Worm (Caenorhabditis elegans) whole organism, L2 larva: ENCODE data around the gene col-94.

Source experiments
- C34F6.9 ChIP-seq: fragments of 150-350 bp; optimal IDR thresholded peaks from 2 replicates; lab custom pipeline; 2014; ENCODE audit warnings: missing biosample characterization, missing genetic modification characterization
- F13H6.1 ChIP-seq: sonication (generic microtip); optimal IDR thresholded peaks from 2 replicates; lab custom pipeline; 2016; ENCODE audit warnings: missing genetic modification characterization, missing compliant biosample characterization
- R02D3.7 ChIP-seq: fragments of 150-350 bp; optimal IDR thresholded peaks from 2 replicates; lab custom pipeline; 2014; ENCODE audit warnings: missing biosample characterization, missing genetic modification characterization
- Y55F3AM.14 ChIP-seq: fragments of 200-800 bp; sonication (Bioruptor generic); optimal IDR thresholded peaks from 2 replicates; lab custom pipeline; 2018; ENCODE audit warnings: mild to moderate bottlenecking, missing genetic modification characterization, missing compliant biosample characterization
- ZK546.5 ChIP-seq: sonication (generic microtip); optimal IDR thresholded peaks from 2 replicates; lab custom pipeline; 2017; ENCODE audit warnings: missing biosample characterization, missing genetic modification characterization
- alr-1 ChIP-seq: fragments of 150-350 bp; optimal IDR thresholded peaks from 2 replicates; lab custom pipeline; 2014; ENCODE audit warnings: missing biosample characterization, missing genetic modification characterization
- aly-2 ChIP-seq: fragments of 150-350 bp; optimal IDR thresholded peaks from 2 replicates; lab custom pipeline; 2014; ENCODE audit warnings: missing biosample characterization, missing genetic modification characterization
- ama-1 ChIP-seq: fragments of 150-350 bp; optimal IDR thresholded peaks from 2 replicates; lab custom pipeline; 2018; ENCODE audit warnings: inconsistent platforms
- blmp-1 ChIP-seq: sonication (generic microtip); optimal IDR thresholded peaks from 2 replicates; lab custom pipeline; 2017; ENCODE audit warnings: missing genetic modification characterization, mild to moderate bottlenecking, missing compliant biosample characterization, antibody characterized with exemption, moderate library complexity; ENCODE audit not compliant: insufficient read depth
- ceh-16 ChIP-seq: fragments of 150-350 bp; optimal IDR thresholded peaks from 2 replicates; lab custom pipeline; 2014; ENCODE audit warnings: missing biosample characterization, missing genetic modification characterization
- ceh-82 ChIP-seq: fragments of 150-350 bp; optimal IDR thresholded peaks from 2 replicates; lab custom pipeline; 2014; ENCODE audit warnings: missing biosample characterization, missing genetic modification characterization
- crh-2 ChIP-seq: sonication (generic microtip); optimal IDR thresholded peaks from 2 replicates; lab custom pipeline; 2017; ENCODE audit warnings: missing biosample characterization, missing genetic modification characterization
- dmd-4 ChIP-seq: sonication (generic microtip); optimal IDR thresholded peaks from 2 replicates; lab custom pipeline; 2017; ENCODE audit warnings: missing biosample characterization, missing genetic modification characterization
- egl-27 ChIP-seq: sonication (generic microtip); optimal IDR thresholded peaks from 3 replicates; lab custom pipeline; 2017; ENCODE audit warnings: missing biosample characterization, missing genetic modification reagents, missing genetic modification characterization
- elt-1 ChIP-seq: fragments of 150-350 bp; optimal IDR thresholded peaks from 2 replicates; lab custom pipeline; 2014; ENCODE audit warnings: missing biosample characterization, missing genetic modification characterization
- elt-3 ChIP-seq: sonication (generic microtip); optimal IDR thresholded peaks from 2 replicates; lab custom pipeline; 2017; ENCODE audit warnings: missing biosample characterization, missing genetic modification characterization
- fos-1 ChIP-seq: fragments of 150-350 bp; optimal IDR thresholded peaks from 2 replicates; lab custom pipeline; 2014; ENCODE audit warnings: missing biosample characterization, missing genetic modification characterization
- gmeb-1 ChIP-seq: fragments of 150-350 bp; optimal IDR thresholded peaks from 2 replicates; lab custom pipeline; 2014; ENCODE audit warnings: missing biosample characterization, missing genetic modification characterization
- lin-11 ChIP-seq: fragments of 150-350 bp; sonication (generic microtip); optimal IDR thresholded peaks from 2 replicates; lab custom pipeline; 2014; ENCODE audit warnings: missing biosample characterization, missing genetic modification characterization, inconsistent platforms, mixed read lengths
- lin-13 ChIP-seq: fragments of 150-350 bp; optimal IDR thresholded peaks from 2 replicates; lab custom pipeline; 2014; ENCODE audit warnings: missing biosample characterization, missing genetic modification reagents, missing genetic modification characterization
- lin-39 ChIP-seq: fragments of 150-350 bp; optimal IDR thresholded peaks from 2 replicates; lab custom pipeline; 2014; ENCODE audit warnings: missing biosample characterization, missing genetic modification reagents, missing genetic modification characterization
- lsy-2 ChIP-seq, 2 experiments: fragments of 150-350 bp in 1 of 2; sonication (generic microtip) in 1 of 2; optimal IDR thresholded peaks; 2 replicates each; lab custom pipeline; 2014 to 2017; ENCODE audit warnings: missing biosample characterization in 2 of 2, missing genetic modification characterization in 2 of 2
- mab-5 ChIP-seq: fragments of 150-350 bp; optimal IDR thresholded peaks from 2 replicates; lab custom pipeline; 2014; ENCODE audit warnings: missing biosample characterization, missing genetic modification characterization
- mbf-1 ChIP-seq: sonication (generic microtip); optimal IDR thresholded peaks from 2 replicates; lab custom pipeline; 2017; ENCODE audit warnings: missing biosample characterization, missing genetic modification characterization
- mdl-1 ChIP-seq, 2 experiments: fragments of 150-350 bp in 1 of 2; sonication (generic microtip) in 1 of 2; optimal IDR thresholded peaks; 2 replicates each; lab custom pipeline; 2017; ENCODE audit warnings: missing biosample characterization in 2 of 2, missing genetic modification characterization in 2 of 2
- nhr-10 ChIP-seq: sonication (generic microtip); optimal IDR thresholded peaks from 2 replicates; lab custom pipeline; 2017; ENCODE audit warnings: missing biosample characterization, missing genetic modification characterization
- nhr-11 ChIP-seq: fragments of 150-350 bp; optimal IDR thresholded peaks from 2 replicates; lab custom pipeline; 2014; ENCODE audit warnings: missing biosample characterization, missing genetic modification characterization
- nhr-12 ChIP-seq: fragments of 150-350 bp; optimal IDR thresholded peaks from 2 replicates; lab custom pipeline; 2014; ENCODE audit warnings: missing biosample characterization, missing genetic modification characterization
- nhr-129 ChIP-seq: fragments of 150-350 bp; optimal IDR thresholded peaks from 2 replicates; lab custom pipeline; 2014; ENCODE audit warnings: missing biosample characterization, missing genetic modification characterization
- nhr-21 ChIP-seq: fragments of 150-350 bp; optimal IDR thresholded peaks from 2 replicates; lab custom pipeline; 2014; ENCODE audit warnings: missing biosample characterization, missing genetic modification characterization
- nhr-23 ChIP-seq: fragments of 150-350 bp; optimal IDR thresholded peaks from 2 replicates; lab custom pipeline; 2014; ENCODE audit warnings: missing biosample characterization, missing genetic modification reagents, missing genetic modification characterization
- nhr-237 ChIP-seq: fragments of 150-350 bp; optimal IDR thresholded peaks from 2 replicates; lab custom pipeline; 2014; ENCODE audit warnings: missing biosample characterization, missing genetic modification characterization
- nhr-25 ChIP-seq: fragments of 150-350 bp; sonication (generic microtip); optimal IDR thresholded peaks from 3 replicates; lab custom pipeline; 2014; ENCODE audit warnings: missing biosample characterization, missing genetic modification characterization
- nhr-6 ChIP-seq: fragments of 150-350 bp; optimal IDR thresholded peaks from 2 replicates; lab custom pipeline; 2014; ENCODE audit warnings: missing biosample characterization, missing genetic modification characterization
- nhr-77 ChIP-seq: fragments of 150-350 bp; optimal IDR thresholded peaks from 2 replicates; lab custom pipeline; 2014; ENCODE audit warnings: missing biosample characterization, missing genetic modification characterization
- peb-1 ChIP-seq: fragments of 150-350 bp; optimal IDR thresholded peaks from 2 replicates; lab custom pipeline; 2014; ENCODE audit warnings: missing biosample characterization, missing genetic modification characterization
- sem-4 ChIP-seq: fragments of 150-350 bp; optimal IDR thresholded peaks from 2 replicates; lab custom pipeline; 2014; ENCODE audit warnings: missing biosample characterization, missing genetic modification reagents, missing genetic modification characterization
- skn-1 ChIP-seq: sonication (generic microtip); optimal IDR thresholded peaks from 2 replicates; lab custom pipeline; 2017; ENCODE audit warnings: missing biosample characterization, missing genetic modification characterization
- sma-3 ChIP-seq: sonication (generic microtip); optimal IDR thresholded peaks from 2 replicates; lab custom pipeline; 2016; ENCODE audit warnings: missing genetic modification reagents, missing genetic modification characterization, missing compliant biosample characterization
- sma-9 ChIP-seq, 2 experiments: fragments of 150-350 bp in 1 of 2; sonication (generic microtip) in 1 of 2; optimal IDR thresholded peaks; 2 replicates each; lab custom pipeline; 2014 to 2016; ENCODE audit warnings: missing genetic modification characterization in 2 of 2, mild to moderate bottlenecking in 1 of 2, missing biosample characterization in 1 of 2, missing compliant biosample characterization in 1 of 2, missing genetic modification reagents in 1 of 2, moderate library complexity in 1 of 2
- snpc-4 ChIP-seq: fragments of 150-350 bp; optimal IDR thresholded peaks from 2 replicates; lab custom pipeline; 2014; ENCODE audit warnings: missing biosample characterization, missing genetic modification characterization
- unc-39 ChIP-seq: fragments of 150-350 bp; optimal IDR thresholded peaks from 2 replicates; lab custom pipeline; 2014; ENCODE audit warnings: missing biosample characterization, missing genetic modification characterization
- unc-55 ChIP-seq: fragments of 150-350 bp; sonication (generic microtip); optimal IDR thresholded peaks from 3 replicates; lab custom pipeline; 2014; ENCODE audit warnings: missing biosample characterization, missing genetic modification reagents, missing genetic modification characterization
- unc-62 ChIP-seq: fragments of 150-350 bp; optimal IDR thresholded peaks from 2 replicates; lab custom pipeline; 2014; ENCODE audit warnings: missing biosample characterization, missing genetic modification reagents, missing genetic modification characterization
- zag-1 ChIP-seq: fragments of 150-350 bp; optimal IDR thresholded peaks from 2 replicates; lab custom pipeline; 2014; ENCODE audit warnings: missing biosample characterization, missing genetic modification characterization
- ztf-1 ChIP-seq: fragments of 200-800 bp; sonication (Bioruptor generic); conservative IDR thresholded peaks from 2 replicates; pipeline ENCODE4 v1.3.6; 2022; ENCODE audit warnings: missing genetic modification characterization, missing compliant biosample characterization
- ztf-11 ChIP-seq: sonication (generic microtip); optimal IDR thresholded peaks from 2 replicates; lab custom pipeline; 2017; ENCODE audit warnings: missing biosample characterization, missing genetic modification characterization
- ztf-4 ChIP-seq: fragments of 150-350 bp; optimal IDR thresholded peaks from 2 replicates; lab custom pipeline; 2014; ENCODE audit warnings: missing biosample characterization, missing genetic modification characterization

col-94 gene

DNA sequence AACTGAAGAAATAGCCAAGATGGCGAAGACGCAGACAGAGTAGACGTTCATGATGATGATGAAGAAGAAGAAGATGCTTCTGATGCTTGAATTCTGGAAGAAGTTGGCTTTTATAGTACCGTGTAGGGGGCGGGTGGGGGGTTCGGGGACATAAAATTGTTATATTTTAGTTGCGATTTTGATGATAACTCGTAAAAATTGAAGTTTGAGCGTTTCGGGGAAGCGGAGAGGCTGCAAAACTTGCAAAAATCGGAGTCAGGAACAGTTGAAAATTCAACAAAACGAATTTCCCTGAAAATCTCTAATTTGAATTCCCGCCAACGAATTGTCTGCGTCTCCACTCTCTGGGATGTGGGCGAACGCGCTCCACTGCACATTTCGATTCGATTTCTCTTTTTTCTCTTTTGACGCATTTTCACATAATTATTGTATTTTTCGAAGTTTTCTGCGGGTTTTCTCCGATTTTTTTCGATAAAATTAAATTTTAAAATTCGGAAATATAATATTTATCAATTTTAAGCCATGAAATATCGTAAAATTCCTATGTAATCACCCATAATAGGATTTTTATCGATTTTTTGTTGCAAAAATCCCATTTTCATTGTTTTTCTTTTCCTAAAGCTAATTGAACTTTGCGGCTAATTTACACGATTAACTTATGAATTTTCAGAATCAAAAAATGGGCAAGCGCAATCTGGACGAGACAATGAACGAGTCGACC, 20.0 kb upstream of the col-94 start, which contains the start of the genes fipr-17 and Y48A6B.3:
Gene fipr-17, minus strand, starts transcription at position 51 of the 721 bp plus-strand sequence.
Gene Y48A6B.3, plus strand, starts transcription at position 671 of the 721 bp plus-strand sequence.
- peak; percentile 78 for TF ChIP-seq lin-11
- TF ChIP-seq unc-39 (tag; lab: Kevin White, UChicago), result no peak
- peak; percentile 30 for TF ChIP-seq sem-4
- TF ChIP-seq nhr-129, result peak; percentile 83
- TF ChIP-seq nhr-77 (tag; lab: Kevin White, UChicago), result no peak
- no peak for TF ChIP-seq elt-1 (tag; lab: Kevin White, UChicago)
- peak; percentile 30 for TF ChIP-seq R02D3.7 (tag; lab: Kevin White, UChicago)
- TF ChIP-seq ceh-16, result peak; percentile 28
- TF ChIP-seq ZK546.5, result no peak
- peak; percentile 65 for TF ChIP-seq mab-5 (tag; lab: Kevin White, UChicago)
- TF ChIP-seq zag-1 (tag; lab: Kevin White, UChicago), result peak; percentile 50
- TF ChIP-seq fos-1 (tag; lab: Kevin White, UChicago), result peak; percentile 44
- no peak for TF ChIP-seq lin-39
- TF ChIP-seq nhr-11, result no peak
- peak; percentile 62 for TF ChIP-seq ztf-4 (tag; lab: Kevin White, UChicago)
- peak; percentile 35 for TF ChIP-seq ama-1 (lab: Kevin White, UChicago)
- TF ChIP-seq blmp-1, result peak; percentile 56
- TF ChIP-seq dmd-4 (tag; lab: Kevin White, UChicago), result no peak
- peak; percentile 69 for TF ChIP-seq nhr-21 (tag; lab: Kevin White, UChicago)
- TF ChIP-seq nhr-25 (tag; lab: Kevin White, UChicago), result peak; percentile 68
- TF ChIP-seq skn-1 (tag; lab: Kevin White, UChicago), result no peak
- no peak for TF ChIP-seq alr-1
- TF ChIP-seq nhr-23, result no peak
- no peak for TF ChIP-seq elt-3 (tag; lab: Kevin White, UChicago)
- TF ChIP-seq lin-13, result peak; percentile 85
- no peak for TF ChIP-seq egl-27 (tag; lab: Kevin White, UChicago)
- no peak for TF ChIP-seq peb-1 (tag; lab: Kevin White, UChicago)
- no peak for TF ChIP-seq mbf-1 (tag; lab: Kevin White, UChicago)
- peak; percentile 49 for TF ChIP-seq ceh-82 (tag; lab: Kevin White, UChicago)
- TF ChIP-seq Y55F3AM.14 (GFP tag; lab: Kevin White, UChicago), result no peak
- peak; percentile 85 for TF ChIP-seq crh-2 (tag; lab: Kevin White, UChicago)
- peak; percentile 98 for TF ChIP-seq unc-55 (GFP tag; lab: Kevin White, UChicago)
- TF ChIP-seq ztf-1 (GFP tag; lab: Robert Waterston, UW), result no peak
- TF ChIP-seq nhr-237 (tag; lab: Kevin White, UChicago), result no peak
- TF ChIP-seq gmeb-1 (tag; lab: Kevin White, UChicago), result peak; percentile 99
- no peak for TF ChIP-seq nhr-10 (tag; lab: Kevin White, UChicago)
- no peak for TF ChIP-seq nhr-12
- TF ChIP-seq C34F6.9 (tag; lab: Kevin White, UChicago), result peak; percentile 80
- peak; percentile 73 for TF ChIP-seq sma-9 (GFP tag; optimal IDR thresholded peaks at IDR 0.05; lab: Kevin White, UChicago)
- TF ChIP-seq sma-9 (tag; optimal IDR thresholded peaks at IDR 0.05; lab: Kevin White, UChicago), result no peak
- TF ChIP-seq snpc-4, result peak; percentile 91
- TF ChIP-seq F13H6.1, result peak; percentile 67
- peak; percentile 71 to 91 for TF ChIP-seq lsy-2 (tag; optimal IDR thresholded peaks at IDR 0.05; lab: Kevin White, UChicago)
- TF ChIP-seq mdl-1 (tag; optimal IDR thresholded peaks at IDR 0.05; lab: Kevin White, UChicago), result peak in 1 of 2 experiments; percentile 13
- peak; percentile 1 for TF ChIP-seq nhr-6 (tag; lab: Kevin White, UChicago)
- peak; percentile 79 for TF ChIP-seq sma-3 (GFP tag; lab: Kevin White, UChicago)
- no peak for TF ChIP-seq ztf-11 (tag; lab: Kevin White, UChicago)
- TF ChIP-seq aly-2, result no peak
- TF ChIP-seq unc-62 (GFP tag; lab: Kevin White, UChicago), result no peak
